Worm (Caenorhabditis elegans): ENCODE measurements around the gene dmsr-10.

The dmsr-10 gene

ce11 chrV:6773735-6774134 is 28.0 kb downstream of the dmsr-10 start, which contains the start of gene ZC404.16:
Gene ZC404.16, minus strand, starts transcription at chrV:6773835.
- no peak for TF ChIP-seq ceh-39 (tag; optimal IDR thresholded peaks at IDR 0.05)

ce11 chrV:6771645-6772044 is 30.1 kb downstream of the dmsr-10 start, which contains the start of gene srh-30:
Gene srh-30, minus strand, starts transcription at chrV:6771745.
- TF ChIP-seq sem-2 (GFP tag; optimal IDR thresholded peaks at IDR 0.05) (no peak), ham-2 (GFP tag; optimal IDR thresholded peaks at IDR 0.05) (no peak), blmp-1 (tag; optimal IDR thresholded peaks at IDR 0.05) (no peak), nhr-2 (tag; optimal IDR thresholded peaks at IDR 0.05) (no peak), ztf-11 (tag; optimal IDR thresholded peaks at IDR 0.05) (no peak), snpc-4 (tag; optimal IDR thresholded peaks at IDR 0.05) (no peak), zip-8 (tag; optimal IDR thresholded peaks at IDR 0.05) (no peak), bed-3 (GFP tag; optimal IDR thresholded peaks at IDR 0.05) (no peak), tbx-8 (GFP tag; optimal IDR thresholded peaks at IDR 0.05) (no peak), ceh-39 (tag; optimal IDR thresholded peaks at IDR 0.05) (no peak), nhr-76 (tag; optimal IDR thresholded peaks at IDR 0.05) (no peak), flh-1 (GFP tag; optimal IDR thresholded peaks at IDR 0.05) (no peak), mab-5 (tag; optimal IDR thresholded peaks at IDR 0.05) (no peak), cnd-1 (tag; optimal IDR thresholded peaks at IDR 0.05) (no peak), lin-13 (tag; optimal IDR thresholded peaks at IDR 0.05) (no peak), nhr-28 (tag; optimal IDR thresholded peaks at IDR 0.05) (no peak), mep-1 (tag; optimal IDR thresholded peaks at IDR 0.05) (no peak), unc-120 (tag; optimal IDR thresholded peaks at IDR 0.05; ENCODE audit: poor library complexity, severe bottlenecking) (no peak)

- TF ChIP-seq snpc-4 (tag; optimal IDR thresholded peaks at IDR 0.05) (no peak), bed-3 (GFP tag; optimal IDR thresholded peaks at IDR 0.05) (no peak), mep-1 (tag; optimal IDR thresholded peaks at IDR 0.05) (no peak), M03D4.4 (tag; optimal IDR thresholded peaks at IDR 0.05) (no peak), zip-8 (tag; optimal IDR thresholded peaks at IDR 0.05) (no peak), lsy-2 (tag; optimal IDR thresholded peaks at IDR 0.05) (no peak), ceh-43 (GFP tag; optimal IDR thresholded peaks at IDR 0.05) (no peak), nhr-12 (tag; optimal IDR thresholded peaks at IDR 0.05) (no peak), drap-1 (GFP tag; optimal IDR thresholded peaks at IDR 0.05) (no peak), ceh-83 (GFP tag; optimal IDR thresholded peaks at IDR 0.05) (no peak), mab-5 (tag; optimal IDR thresholded peaks at IDR 0.05) (no peak), mls-2 (tag; optimal IDR thresholded peaks at IDR 0.05) (no peak), nhr-76 (tag; optimal IDR thresholded peaks at IDR 0.05) (no peak), pha-4 (tag; optimal IDR thresholded peaks at IDR 0.05) (no peak), sem-2 (GFP tag; optimal IDR thresholded peaks at IDR 0.05) (no peak), nhr-237 (tag; optimal IDR thresholded peaks at IDR 0.05) (no peak), nhr-2 (tag; optimal IDR thresholded peaks at IDR 0.05) (no peak)
Observed at ce11 chrV:6769440-6769839, 32.3 kb downstream of the dmsr-10 start.

DNA sequence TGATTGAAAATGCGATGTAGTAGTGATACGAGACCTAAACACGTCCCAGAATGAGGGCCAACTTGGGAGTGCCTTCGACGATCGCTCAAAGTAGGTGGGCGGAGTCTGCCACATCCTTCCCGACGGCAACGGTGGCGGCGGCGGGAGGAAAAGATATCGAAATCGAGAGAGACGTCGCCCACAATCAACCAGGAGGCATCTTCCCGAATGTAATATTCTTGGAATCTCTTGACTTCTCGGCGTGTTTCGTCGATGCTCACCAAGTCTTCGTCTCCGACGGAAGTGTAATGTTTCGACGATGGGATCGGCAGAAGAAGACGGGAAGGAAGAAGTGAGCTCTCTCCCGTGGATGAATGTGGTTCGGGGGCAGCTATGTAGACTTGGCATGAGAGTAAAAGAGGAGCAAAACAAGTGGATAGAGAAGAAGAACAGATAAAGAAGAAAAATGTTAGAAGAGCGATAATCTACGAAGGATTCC is 33.3 kb downstream of the dmsr-10 start, which contains the start of the genes T25F10.1 and clik-1:
Gene T25F10.1 (plus strand): TSS at position 51 of the 478 bp plus-strand sequence.
Gene clik-1 (minus strand): TSS at position 281 of the 478 bp plus-strand sequence.
- TF ChIP-seq hlh-1 (tag; optimal IDR thresholded peaks at IDR 0.05) (peak; percentile 31), unc-62 (GFP tag; optimal IDR thresholded peaks at IDR 0.05) (peak; percentile 9), sptf-1 (tag; optimal IDR thresholded peaks at IDR 0.05) (no peak), unc-120 (tag; optimal IDR thresholded peaks at IDR 0.05; ENCODE audit: poor library complexity, severe bottlenecking) (peak; percentile 90)

ce11 chrV:6767576-6767975 is 34.2 kb downstream of the dmsr-10 start:
- peak; percentile 60 for TF ChIP-seq hlh-1 (tag; optimal IDR thresholded peaks at IDR 0.05)
- no peak for TF ChIP-seq lsy-2 (tag; optimal IDR thresholded peaks at IDR 0.05)
- TF ChIP-seq unc-120 (tag; optimal IDR thresholded peaks at IDR 0.05; ENCODE audit: poor library complexity, severe bottlenecking): peak; percentile 47

DNA sequence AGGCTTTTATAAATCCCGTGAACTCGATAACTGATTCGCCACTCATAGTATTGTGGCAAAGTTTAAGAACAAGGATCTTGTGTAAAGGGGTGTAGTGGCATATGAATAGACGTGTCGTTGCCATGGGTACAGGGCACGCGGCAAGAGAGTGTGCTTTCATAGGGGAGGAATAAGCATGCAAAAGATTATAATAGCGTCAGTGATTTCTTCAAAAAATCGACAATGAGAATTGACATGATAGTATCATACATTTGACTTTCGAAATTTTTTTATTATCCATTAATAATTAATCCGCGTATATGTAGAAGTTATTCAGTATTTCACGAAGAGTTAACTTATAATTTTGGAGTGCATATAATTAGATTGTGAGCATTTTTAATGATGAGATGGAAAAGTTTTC is 36.8 kb downstream of the dmsr-10 start, which contains the start of gene bbs-8:
Gene bbs-8 (minus strand): TSS at position 101 of the 400 bp plus-strand sequence.
- no peak for TF ChIP-seq M03D4.4 (tag; optimal IDR thresholded peaks at IDR 0.05)
- TF ChIP-seq tbx-8 (GFP tag; optimal IDR thresholded peaks at IDR 0.05): no peak
- no peak for TF ChIP-seq nhr-237 (tag; optimal IDR thresholded peaks at IDR 0.05)
- TF ChIP-seq lsy-2 (tag; optimal IDR thresholded peaks at IDR 0.05): no peak
- no peak for TF ChIP-seq pha-4 (tag; optimal IDR thresholded peaks at IDR 0.05)
- no peak for TF ChIP-seq ham-2 (GFP tag; optimal IDR thresholded peaks at IDR 0.05)
- TF ChIP-seq lin-13 (tag; optimal IDR thresholded peaks at IDR 0.05): no peak
- TF ChIP-seq cnd-1 (tag; optimal IDR thresholded peaks at IDR 0.05): no peak
- TF ChIP-seq elt-3 (tag; optimal IDR thresholded peaks at IDR 0.05): no peak
- no peak for TF ChIP-seq unc-39 (tag; optimal IDR thresholded peaks at IDR 0.05)
- no peak for TF ChIP-seq hlh-1 (tag; optimal IDR thresholded peaks at IDR 0.05)
- TF ChIP-seq ceh-83 (GFP tag; optimal IDR thresholded peaks at IDR 0.05): no peak
- TF ChIP-seq zip-8 (tag; optimal IDR thresholded peaks at IDR 0.05): no peak
- TF ChIP-seq lin-32 (GFP tag; optimal IDR thresholded peaks at IDR 0.05): no peak
